Worm (Caenorhabditis elegans) whole organism, early embryonic: ENCODE results near the gene twk-46.
"Not testable (repeated sequence)": the region's sequence is repeated elsewhere in the genome, so short reads cannot be mapped to it uniquely, and the experiment has no call there.

Experiments
- B0310.2 ChIP-seq: sonication (generic microtip); optimal IDR thresholded peaks from 2 replicates; lab custom pipeline; 2016; ENCODE audit warnings: mild to moderate bottlenecking, missing genetic modification characterization, missing compliant biosample characterization
- F13C5.2 ChIP-seq: sonication (generic microtip); optimal IDR thresholded peaks from 2 replicates; lab custom pipeline; 2017; ENCODE audit warnings: mild to moderate bottlenecking, missing genetic modification characterization, inconsistent platforms, missing compliant biosample characterization
- aly-1 ChIP-seq: sonication (generic microtip); optimal IDR thresholded peaks from 2 replicates; lab custom pipeline; 2016; ENCODE audit warnings: missing genetic modification characterization, missing compliant biosample characterization
- ama-1 ChIP-seq: fragments of 150-350 bp; optimal IDR thresholded peaks from 2 replicates; lab custom pipeline; 2014
- ceh-13 ChIP-seq: fragments of 200-800 bp; sonication (Bioruptor generic); optimal IDR thresholded peaks from 2 replicates; lab custom pipeline; 2018; ENCODE audit warnings: mild to moderate bottlenecking, missing genetic modification characterization, missing compliant biosample characterization
- ceh-36 ChIP-seq: sonication (generic microtip); optimal IDR thresholded peaks from 2 replicates; lab custom pipeline; 2016; ENCODE audit warnings: missing genetic modification characterization, inconsistent platforms, missing compliant biosample characterization
- ets-7 ChIP-seq: sonication (generic microtip); optimal IDR thresholded peaks from 2 replicates; lab custom pipeline; 2016; ENCODE audit warnings: missing genotype, missing genetic modification characterization, missing compliant biosample characterization
- flt-1 ChIP-seq: fragments of 200-800 bp; sonication (Bioruptor generic); IDR thresholded peaks from 2 replicates; pipeline ENCODE4 v1.3.6; 2022; ENCODE audit warnings: missing genetic modification characterization, missing compliant biosample characterization
- hmbx-1 ChIP-seq: sonication (generic microtip); optimal IDR thresholded peaks from 2 replicates; lab custom pipeline; 2016; ENCODE audit warnings: mild to moderate bottlenecking, missing genetic modification characterization, missing compliant biosample characterization
- hmg-4 ChIP-seq: fragments of 200-800 bp; sonication (Bioruptor generic); optimal IDR thresholded peaks from 2 replicates; lab custom pipeline; 2018; ENCODE audit warnings: mild to moderate bottlenecking, missing genetic modification characterization, missing compliant biosample characterization
- hnd-1 ChIP-seq: sonication (generic microtip); optimal IDR thresholded peaks from 2 replicates; lab custom pipeline; 2016; ENCODE audit warnings: missing genetic modification characterization, missing compliant biosample characterization
- pes-1 ChIP-seq: fragments of 200-800 bp; sonication (Bioruptor generic); IDR thresholded peaks from 2 replicates; pipeline ENCODE4 v1.3.6; 2022; ENCODE audit warnings: missing genetic modification reagents, missing genetic modification characterization, missing compliant biosample characterization
- scrt-1 ChIP-seq: fragments of 200-800 bp; sonication (Bioruptor generic); IDR thresholded peaks from 2 replicates; pipeline ENCODE4 v1.3.6; 2022; ENCODE audit warnings: missing genetic modification characterization, missing compliant biosample characterization
- sea-1 ChIP-seq: fragments of 200-800 bp; sonication (Bioruptor generic); conservative IDR thresholded peaks from 2 replicates; pipeline ENCODE4 v1.3.6; 2022; ENCODE audit warnings: missing genetic modification characterization, missing compliant biosample characterization
- tbx-11 ChIP-seq: fragments of 200-800 bp; sonication (Bioruptor generic); IDR thresholded peaks from 2 replicates; pipeline ENCODE4 v1.3.6; 2022; ENCODE audit warnings: missing genetic modification characterization, missing compliant biosample characterization
- tbx-37 ChIP-seq: fragments of 200-800 bp; sonication (Bioruptor generic); conservative IDR thresholded peaks from 2 replicates; pipeline ENCODE4 v1.3.6; 2022; ENCODE audit warnings: missing genetic modification reagents, missing genetic modification characterization, missing compliant biosample characterization
- tra-4 ChIP-seq: sonication (generic microtip); optimal IDR thresholded peaks from 2 replicates; lab custom pipeline; 2017; ENCODE audit warnings: missing genetic modification characterization, missing compliant biosample characterization

The twk-46 gene

DNA sequence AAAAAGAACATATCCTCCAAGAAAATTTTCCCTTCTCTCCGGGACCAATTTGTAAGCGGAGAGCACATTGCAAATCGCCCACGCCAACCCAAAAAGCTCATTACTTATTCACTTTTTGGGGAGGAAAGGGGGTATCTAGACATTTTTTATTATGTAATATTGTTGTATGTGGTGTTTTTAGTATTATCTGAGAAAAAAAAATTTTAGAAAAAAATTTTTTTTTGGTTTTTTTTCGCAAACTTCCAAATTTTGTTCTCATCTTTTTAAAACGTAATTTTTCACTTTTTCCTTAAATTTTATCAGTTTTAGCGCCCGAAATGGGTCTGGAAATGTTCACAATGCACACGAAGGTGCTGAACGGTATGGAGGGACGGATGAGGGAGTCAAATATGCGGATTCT is at the start of gene twk-46:
Gene twk-46, plus strand, starts transcription at position 301 of the 400 bp plus-strand sequence.
- TF ChIP-seq tbx-11 (no peak), scrt-1 (GFP tag; lab: Robert Waterston, UW) (no peak), hmbx-1 (tag; lab: Kevin White, UChicago) (no peak), ets-7 (tag; lab: Kevin White, UChicago) (no peak), B0310.2 (tag; lab: Kevin White, UChicago) (no peak), tbx-37 (GFP tag; lab: Robert Waterston, UW) (no peak), ama-1 (lab: Kevin White, UChicago) (no peak), tra-4 (tag; lab: Kevin White, UChicago) (no peak), pes-1 (GFP tag; lab: Robert Waterston, UW) (no peak), ceh-13 (no peak), hmg-4 (GFP tag; lab: Kevin White, UChicago) (no peak), sea-1 (GFP tag; lab: Robert Waterston, UW) (no peak), flt-1 (no peak), aly-1 (no peak), hnd-1 (no peak), ceh-36 (tag; lab: Kevin White, UChicago) (no peak), F13C5.2 (tag; lab: Kevin White, UChicago) (no peak)

DNA sequence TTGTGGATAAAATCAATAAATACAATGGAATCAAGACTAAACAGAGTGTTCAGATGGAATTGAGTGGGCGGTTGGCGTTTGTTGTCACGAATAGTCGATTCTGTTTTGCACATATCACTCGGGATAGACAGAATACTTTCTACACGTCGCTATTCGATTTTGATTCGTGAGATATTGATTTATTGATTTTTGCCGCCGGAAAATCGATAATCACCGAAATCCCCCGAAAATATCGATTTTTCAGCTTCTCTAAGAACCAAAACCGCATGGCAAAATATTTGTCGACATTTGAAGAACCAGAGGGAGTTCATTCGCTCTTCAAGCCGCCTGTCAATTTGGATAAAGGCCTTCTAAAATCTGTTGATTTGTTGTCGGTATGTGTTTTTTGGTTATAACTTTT is 49.6 kb upstream of the twk-46 start:
- TF ChIP-seq ets-7 (tag; lab: Kevin White, UChicago) (no peak), pes-1 (GFP tag; lab: Robert Waterston, UW) (no peak), F13C5.2 (tag; lab: Kevin White, UChicago) (no peak), tra-4 (tag; lab: Kevin White, UChicago) (no peak), hnd-1 (no peak), ceh-13 (no peak)

DNA sequence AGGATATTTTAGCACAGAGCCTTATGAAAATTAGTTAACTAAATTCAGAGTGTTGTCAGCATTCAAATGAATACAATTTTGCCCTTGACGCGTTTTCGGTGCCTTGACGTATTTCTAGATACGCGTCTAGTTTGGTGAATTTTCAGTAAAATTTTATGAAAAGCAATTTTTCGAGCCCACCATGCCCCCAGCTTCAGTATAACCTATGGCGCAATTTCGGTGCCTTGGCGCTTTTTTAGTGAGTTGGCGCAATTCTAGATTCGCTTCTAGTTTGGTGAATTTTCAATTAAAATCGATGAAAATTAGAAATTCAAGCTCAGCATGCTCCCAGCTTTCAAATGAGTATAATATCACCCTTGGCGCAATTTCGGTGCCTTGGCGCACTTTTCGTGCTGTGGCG is 46.8 kb upstream of the twk-46 start:
- TF ChIP-seq tbx-11 (no peak), pes-1 (GFP tag; lab: Robert Waterston, UW) (no peak), B0310.2 (tag; lab: Kevin White, UChicago) (no peak), aly-1 (no peak), ceh-36 (tag; lab: Kevin White, UChicago) (no peak), sea-1 (GFP tag; lab: Robert Waterston, UW) (no peak), tbx-37 (GFP tag; lab: Robert Waterston, UW) (no peak)

DNA sequence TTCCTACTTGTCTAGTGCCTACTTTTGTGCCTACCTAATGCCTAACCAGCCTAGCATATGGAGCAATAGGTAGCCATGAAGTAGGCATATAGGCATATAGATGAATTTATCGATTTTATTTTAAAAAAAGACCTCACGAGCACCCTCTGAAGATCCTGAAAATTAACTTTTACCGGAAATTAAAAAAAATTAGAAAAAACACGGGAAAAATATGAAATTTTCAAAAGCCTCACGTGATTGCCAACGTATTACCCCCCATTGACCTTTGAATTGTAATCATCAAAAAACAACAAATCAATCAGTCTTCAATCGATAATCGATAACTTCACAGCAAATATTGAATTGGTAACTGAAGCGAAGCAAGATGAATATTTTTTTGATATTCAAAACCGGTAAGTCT is 45.7 kb upstream of the twk-46 start, which contains the start of gene Y39B6A.30:
Gene Y39B6A.30, plus strand, starts transcription at position 301 of the 400 bp plus-strand sequence.
- TF ChIP-seq ceh-13, hnd-1, flt-1: not testable (repeated sequence)

DNA sequence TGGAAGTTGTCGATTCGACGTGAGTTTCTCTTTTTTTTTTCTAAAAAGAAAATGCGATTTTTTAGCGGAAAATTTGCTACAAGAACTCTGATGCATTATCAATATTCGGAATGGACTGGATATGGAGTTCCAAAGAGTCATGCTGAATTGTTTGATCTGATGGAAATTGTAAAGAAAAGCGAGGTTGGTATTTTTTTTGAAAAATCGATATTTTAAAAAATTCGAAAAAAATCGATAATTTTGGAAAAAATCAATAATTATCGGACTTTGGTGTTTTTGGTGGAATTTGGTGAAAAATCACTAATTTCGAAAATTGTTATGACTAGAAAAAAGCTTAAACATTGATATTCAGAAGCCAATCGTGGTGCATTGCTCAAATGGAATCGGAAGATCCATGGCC is 40.7 kb upstream of the twk-46 start:
- TF ChIP-seq tbx-37 (GFP tag; lab: Robert Waterston, UW) (no peak), F13C5.2 (tag; lab: Kevin White, UChicago) (no peak), sea-1 (GFP tag; lab: Robert Waterston, UW) (no peak), hnd-1 (no peak), tra-4 (tag; lab: Kevin White, UChicago) (no peak), ets-7 (tag; lab: Kevin White, UChicago) (no peak), ceh-13 (no peak), ama-1 (lab: Kevin White, UChicago) (no peak), scrt-1 (GFP tag; lab: Robert Waterston, UW) (no peak), flt-1 (no peak), aly-1 (no peak)

DNA sequence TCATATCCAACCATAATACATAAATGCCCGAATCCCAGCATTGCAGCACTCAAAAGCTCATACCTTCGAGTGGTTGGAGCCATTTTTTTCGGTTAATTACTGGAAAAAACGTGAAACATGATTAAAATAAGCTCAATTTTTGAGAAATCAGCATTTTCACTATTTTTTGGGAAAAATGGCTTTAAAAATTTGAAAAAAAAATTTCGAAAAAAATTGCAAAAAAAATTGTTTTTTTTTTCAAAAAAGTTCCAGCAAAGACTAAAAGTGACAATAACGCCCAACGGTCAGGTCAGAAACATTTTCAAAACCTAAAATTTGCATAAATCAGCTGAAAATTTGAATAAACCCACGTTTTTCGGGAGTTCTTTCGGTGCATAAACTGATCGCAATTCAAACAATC is 35.3 kb upstream of the twk-46 start, which contains the start of gene Y39B6A.29:
Gene Y39B6A.29, minus strand, starts transcription at position 101 of the 400 bp plus-strand sequence.
- no peak for TF ChIP-seq tbx-11
- no peak for TF ChIP-seq hmg-4 (GFP tag; lab: Kevin White, UChicago)
- TF ChIP-seq B0310.2 (tag; lab: Kevin White, UChicago), result no peak
- no peak for TF ChIP-seq ceh-36 (tag; lab: Kevin White, UChicago)
- no peak for TF ChIP-seq pes-1 (GFP tag; lab: Robert Waterston, UW)
- no peak for TF ChIP-seq ets-7 (tag; lab: Kevin White, UChicago)
- no peak for TF ChIP-seq hmbx-1 (tag; lab: Kevin White, UChicago)
- TF ChIP-seq scrt-1 (GFP tag; lab: Robert Waterston, UW), result no peak
- TF ChIP-seq sea-1 (GFP tag; lab: Robert Waterston, UW), result no peak
- TF ChIP-seq flt-1, result no peak
- TF ChIP-seq ama-1 (lab: Kevin White, UChicago), result no peak

DNA sequence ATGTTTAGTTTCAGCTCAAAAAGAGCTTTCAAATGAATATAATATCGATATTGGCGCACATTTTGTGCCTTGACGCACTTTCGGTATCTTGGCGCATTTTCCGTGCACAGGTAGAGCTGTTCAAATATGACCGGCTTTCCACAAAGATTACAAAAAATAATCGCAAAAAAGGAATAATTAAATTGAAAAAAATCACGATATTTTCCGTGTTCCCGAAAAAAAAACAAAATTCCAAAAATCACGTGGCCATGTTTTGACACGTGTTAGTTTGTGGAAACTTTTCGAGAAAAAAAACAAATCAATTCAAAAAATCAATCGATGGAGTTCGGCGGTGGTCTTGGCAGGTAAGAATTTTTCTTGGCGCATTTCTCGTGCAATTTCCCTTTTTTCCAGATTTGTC is 33.8 kb upstream of the twk-46 start, which contains the start of gene Y39B6A.25:
Gene Y39B6A.25, plus strand, starts transcription at position 301 of the 400 bp plus-strand sequence.
- TF ChIP-seq flt-1, result no peak
- no peak for TF ChIP-seq tbx-11
- TF ChIP-seq hnd-1, result no peak
- TF ChIP-seq ceh-36 (tag; lab: Kevin White, UChicago), result no peak

DNA sequence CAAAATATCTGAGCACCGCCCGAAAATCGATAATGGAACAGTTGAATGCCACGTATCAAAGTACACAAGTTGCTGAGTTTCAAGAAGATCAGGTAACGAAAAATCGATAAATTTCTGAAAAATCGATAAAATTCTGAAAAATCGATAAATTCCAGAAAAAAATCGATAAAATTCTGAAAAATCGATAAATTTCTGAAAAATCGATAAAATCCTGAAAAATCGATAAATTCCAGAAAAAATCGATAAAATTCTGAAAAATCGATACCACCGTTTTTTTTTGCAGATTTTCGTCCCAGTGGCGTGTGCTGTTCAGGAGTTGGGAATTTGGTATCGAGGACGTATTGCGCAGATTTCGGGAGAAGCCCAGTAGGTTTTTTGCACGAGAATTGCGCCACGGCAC is 32.6 kb upstream of the twk-46 start:
- no peak for TF ChIP-seq tbx-11
- no peak for TF ChIP-seq tra-4 (tag; lab: Kevin White, UChicago)
- no peak for TF ChIP-seq hmbx-1 (tag; lab: Kevin White, UChicago)
- no peak for TF ChIP-seq B0310.2 (tag; lab: Kevin White, UChicago)
- TF ChIP-seq F13C5.2 (tag; lab: Kevin White, UChicago), result no peak

DNA sequence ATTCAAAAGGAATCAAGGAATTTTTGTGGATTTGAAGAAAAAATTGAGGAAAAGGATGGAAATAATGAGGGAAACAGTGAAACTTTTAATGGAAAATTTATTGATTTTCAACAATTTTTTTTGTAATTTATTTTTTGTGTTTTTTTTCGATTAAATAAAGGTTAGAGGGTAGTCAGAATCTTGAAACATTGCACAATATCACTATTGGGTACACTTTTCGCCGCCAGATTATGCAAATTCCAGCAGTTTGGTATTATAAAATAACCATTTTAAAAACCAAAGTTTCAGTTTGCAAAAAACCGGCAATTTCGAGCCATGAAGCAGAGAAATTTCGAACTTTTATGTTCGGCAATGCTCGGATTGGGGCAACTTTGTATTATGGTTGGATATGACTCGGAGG is 28.5 kb upstream of the twk-46 start, which contains the start of gene Y39B6A.27:
Gene Y39B6A.27, plus strand, starts transcription at position 301 of the 400 bp plus-strand sequence.
- no peak for TF ChIP-seq F13C5.2 (tag; lab: Kevin White, UChicago)
- no peak for TF ChIP-seq pes-1 (GFP tag; lab: Robert Waterston, UW)
- TF ChIP-seq tbx-11, result no peak
- TF ChIP-seq tbx-37 (GFP tag; lab: Robert Waterston, UW), result no peak
- TF ChIP-seq hnd-1, result no peak
- TF ChIP-seq B0310.2 (tag; lab: Kevin White, UChicago), result no peak
- TF ChIP-seq ets-7 (tag; lab: Kevin White, UChicago), result no peak
- TF ChIP-seq hmbx-1 (tag; lab: Kevin White, UChicago), result no peak
- TF ChIP-seq ceh-13, result no peak
- TF ChIP-seq scrt-1 (GFP tag; lab: Robert Waterston, UW), result no peak
- no peak for TF ChIP-seq sea-1 (GFP tag; lab: Robert Waterston, UW)
- TF ChIP-seq hmg-4 (GFP tag; lab: Kevin White, UChicago), result no peak
- no peak for TF ChIP-seq tra-4 (tag; lab: Kevin White, UChicago)
